Worm (Caenorhabditis elegans) whole organism, midembryonic: Measurements from ENCODE around the gene rnh-1.2.

ENCODE experiments used
- T22C8.4 ChIP-seq: fragments of 200-800 bp; sonication (Bioruptor generic); IDR thresholded peaks from 2 replicates; pipeline ENCODE4 v1.3.6; 2022; ENCODE audit warnings: missing genetic modification characterization, missing compliant biosample characterization
- flt-1 ChIP-seq: fragments of 200-800 bp; sonication (Bioruptor generic); IDR thresholded peaks from 2 replicates; pipeline ENCODE4 v1.3.6; 2022; ENCODE audit warnings: missing genetic modification characterization, missing compliant biosample characterization
- klf-2 ChIP-seq: fragments of 200-800 bp; sonication (Bioruptor generic); conservative IDR thresholded peaks from 2 replicates; pipeline ENCODE4 v1.3.6; 2022; ENCODE audit warnings: missing genetic modification reagents, missing genetic modification characterization, missing compliant biosample characterization
- tab-1 ChIP-seq: fragments of 200-800 bp; sonication (Bioruptor generic); IDR thresholded peaks from 2 replicates; pipeline ENCODE4 v1.3.6; 2022; ENCODE audit warnings: missing genetic modification characterization, missing compliant biosample characterization
- ztf-23 ChIP-seq: fragments of 200-800 bp; sonication (Bioruptor generic); IDR thresholded peaks from 2 replicates; pipeline ENCODE4 v1.3.6; 2022; ENCODE audit warnings: missing genetic modification reagents, missing genetic modification characterization, missing compliant biosample characterization

ce11 chrII:9862147-9862546 is 20.3 kb upstream of the rnh-1.2 start, which contains the start of gene C08H9.18:
- TF ChIP-seq flt-1 (GFP tag; lab: Robert Waterston, UW) (no peak), T22C8.4 (no peak), tab-1 (no peak), klf-2 (GFP tag; lab: Robert Waterston, UW) (no peak), ztf-23 (GFP tag; lab: Robert Waterston, UW) (no peak)
